Fruit fly (Drosophila melanogaster) whole organism, embryonic: Measurements from ENCODE around the gene Cpr.

Source experiments
- Atf-2 ChIP-seq: fragments of 200-800 bp; sonication (Bioruptor generic); optimal IDR thresholded peaks from 2 replicates; lab custom pipeline; 2016; ENCODE audit warnings: missing biosample characterization, missing genetic modification characterization
- Bgb ChIP-seq: fragments of 200-800 bp; sonication (Bioruptor generic); IDR thresholded peaks from 2 replicates; pipeline ENCODE4 v1.3.6; 2022; ENCODE audit warnings: missing biosample characterization, missing genetic modification characterization; ENCODE audit not compliant: partially characterized antibody
- CG1024 ChIP-seq: fragments of 200-800 bp; sonication (Bioruptor generic); IDR thresholded peaks from 2 replicates; pipeline ENCODE4 v1.3.6; 2022; ENCODE audit warnings: missing biosample characterization, missing genetic modification characterization
- CG11093 ChIP-seq: fragments of 200-800 bp; sonication (Bioruptor generic); IDR thresholded peaks from 3 replicates; pipeline ENCODE4 v1.3.6; 2022; ENCODE audit warnings: missing biosample characterization, missing genetic modification characterization
- CG11398 ChIP-seq: fragments of 200-800 bp; sonication (Bioruptor generic); optimal IDR thresholded peaks from 2 replicates; lab custom pipeline; 2016; ENCODE audit warnings: missing biosample characterization, missing genetic modification characterization
- CG12155 ChIP-seq: fragments of 200-800 bp; sonication (Bioruptor generic); optimal IDR thresholded peaks from 3 replicates; lab custom pipeline; 2016; ENCODE audit warnings: missing biosample characterization, missing genetic modification characterization
- CG15479 ChIP-seq: fragments of 200-800 bp; sonication (Bioruptor generic); optimal IDR thresholded peaks from 3 replicates; lab custom pipeline; 2019; ENCODE audit warnings: missing biosample characterization, mild to moderate bottlenecking, missing genetic modification characterization, moderate library complexity
- CG17186 ChIP-seq: fragments of 200-800 bp; sonication (Bioruptor generic); optimal IDR thresholded peaks from 3 replicates; lab custom pipeline; 2017; ENCODE audit warnings: missing biosample characterization, missing genetic modification reagents, missing genetic modification characterization
- CG17612 ChIP-seq: fragments of 200-800 bp; sonication (Bioruptor generic); IDR thresholded peaks from 2 replicates; pipeline ENCODE4 v1.3.6; 2022; ENCODE audit warnings: missing biosample characterization, missing genetic modification characterization
- CG18262 ChIP-seq: fragments of 200-800 bp; optimal IDR thresholded peaks from 3 replicates; lab custom pipeline; 2019; ENCODE audit warnings: missing biosample characterization, mild to moderate bottlenecking, missing genetic modification characterization, moderate library complexity
- CG34422 ChIP-seq: fragments of 200-800 bp; sonication (Bioruptor generic); IDR thresholded peaks from 3 replicates; pipeline ENCODE4 v1.3.6; 2022; ENCODE audit warnings: missing biosample characterization, missing genetic modification characterization
- CG3995 ChIP-seq: fragments of 200-800 bp; sonication (Bioruptor generic); optimal IDR thresholded peaks from 3 replicates; lab custom pipeline; 2016; ENCODE audit warnings: missing biosample characterization, missing genetic modification characterization
- CG42726 ChIP-seq: fragments of 200-800 bp; sonication (Bioruptor generic); IDR thresholded peaks from 2 replicates; pipeline ENCODE4 v1.3.6; 2022; ENCODE audit warnings: missing biosample characterization, missing genetic modification characterization; ENCODE audit not compliant: partially characterized antibody
- CG43689 ChIP-seq: fragments of 200-800 bp; sonication (Bioruptor generic); IDR thresholded peaks from 2 replicates; pipeline ENCODE4 v1.3.6; 2022; ENCODE audit warnings: missing biosample characterization, missing genetic modification characterization
- CG6654 ChIP-seq: fragments of 200-800 bp; sonication (Bioruptor generic); optimal IDR thresholded peaks from 2 replicates; lab custom pipeline; 2017; ENCODE audit warnings: missing biosample characterization, mild to moderate bottlenecking, missing genetic modification characterization
- CG6854 ChIP-seq: fragments of 200-800 bp; sonication (Bioruptor generic); optimal IDR thresholded peaks from 3 replicates; lab custom pipeline; 2017; ENCODE audit warnings: missing biosample characterization, mild to moderate bottlenecking, missing genetic modification characterization
- CG7372 ChIP-seq: fragments of 200-800 bp; sonication (Bioruptor generic); IDR thresholded peaks from 2 replicates; pipeline ENCODE4 v1.3.6; 2022; ENCODE audit warnings: missing biosample characterization, missing genetic modification characterization
- CG9932 ChIP-seq: fragments of 200-800 bp; sonication (Bioruptor generic); IDR thresholded peaks from 2 replicates; pipeline ENCODE4 v1.3.6; 2022; ENCODE audit warnings: missing biosample characterization, missing genetic modification characterization
- Chrac-16 ChIP-seq: fragments of 200-800 bp; sonication (Bioruptor generic); optimal IDR thresholded peaks from 3 replicates; lab custom pipeline; 2016; ENCODE audit warnings: missing biosample characterization, missing genetic modification characterization
- D ChIP-seq, 2 experiments: fragments of 200-800 bp in 1 of 2; fragments of >200 bp in 1 of 2; sonication (Bioruptor generic) in 1 of 2; optimal IDR thresholded peaks; 2 replicates in 1 of 2; 3 replicates in 1 of 2; lab custom pipeline; 2017; ENCODE audit warnings: mild to moderate bottlenecking in 1 of 2, missing biosample characterization in 1 of 2, missing genetic modification characterization in 1 of 2, missing genetic modification reagents in 1 of 2
- Dek ChIP-seq: fragments of 200-800 bp; sonication (Bioruptor generic); optimal IDR thresholded peaks from 3 replicates; lab custom pipeline; 2019; ENCODE audit warnings: missing biosample characterization, mild to moderate bottlenecking, missing genetic modification characterization, moderate library complexity
- Dip3 ChIP-seq: fragments of 200-800 bp; sonication (Bioruptor generic); optimal IDR thresholded peaks from 3 replicates; lab custom pipeline; 2016; ENCODE audit warnings: missing biosample characterization, missing genetic modification characterization
- Dref ChIP-seq: fragments of 200-800 bp; sonication (Bioruptor generic); IDR thresholded peaks from 2 replicates; pipeline ENCODE4 v1.3.6; 2022; ENCODE audit warnings: missing biosample characterization, missing genetic modification characterization
- H15 ChIP-seq: fragments of 200-800 bp; sonication (Bioruptor generic); IDR thresholded peaks from 3 replicates; pipeline ENCODE4 v1.3.6; 2022; ENCODE audit warnings: missing biosample characterization, missing genetic modification characterization
- Lim3 ChIP-seq: fragments of 200-800 bp; sonication (Bioruptor generic); IDR thresholded peaks from 2 replicates; pipeline ENCODE4 v1.3.6; 2022; ENCODE audit warnings: missing biosample characterization, missing genetic modification characterization
- Med ChIP-seq: fragments of 200-800 bp; sonication (Bioruptor generic); peaks from one replicate; lab custom pipeline; 2016; ENCODE audit warnings: missing biosample characterization, missing genetic modification characterization, mild to moderate bottlenecking, inconsistent platforms, moderate library complexity
- Meics ChIP-seq: fragments of 200-800 bp; sonication (Bioruptor generic); optimal IDR thresholded peaks from 2 replicates; lab custom pipeline; 2017; ENCODE audit warnings: missing biosample characterization, mild to moderate bottlenecking, missing genetic modification characterization
- Mes4 ChIP-seq: fragments of 200-800 bp; sonication (Bioruptor generic); optimal IDR thresholded peaks from 2 replicates; lab custom pipeline; 2016; ENCODE audit warnings: missing biosample characterization, missing genetic modification characterization
- Rx ChIP-seq: fragments of 200-800 bp; sonication (Bioruptor generic); IDR thresholded peaks from 2 replicates; pipeline ENCODE4 v1.3.6; 2022; ENCODE audit warnings: missing biosample characterization, missing genetic modification characterization
- Scr ChIP-seq: fragments of 200-800 bp; sonication (Bioruptor generic); IDR thresholded peaks from 2 replicates; pipeline ENCODE4 v1.3.6; 2022; ENCODE audit warnings: missing biosample characterization, missing genetic modification characterization; ENCODE audit not compliant: partially characterized antibody
- Sox102F ChIP-seq: fragments of 200-800 bp; sonication (Bioruptor generic); optimal IDR thresholded peaks from 2 replicates; lab custom pipeline; 2018; ENCODE audit warnings: missing biosample characterization, mild to moderate bottlenecking, missing genetic modification characterization, moderate library complexity
- ash1 ChIP-seq: fragments of 200-800 bp; sonication (Bioruptor generic); optimal IDR thresholded peaks from 2 replicates; lab custom pipeline; 2018; ENCODE audit warnings: missing biosample characterization, mild to moderate bottlenecking, missing genetic modification characterization
- bbx ChIP-seq: fragments of 200-800 bp; sonication (Bioruptor generic); IDR thresholded peaks from 2 replicates; pipeline ENCODE4 v1.3.6; 2022; ENCODE audit warnings: missing biosample characterization, missing genetic modification characterization; ENCODE audit not compliant: partially characterized antibody
- btn ChIP-seq: fragments of 200-800 bp; sonication (Bioruptor generic); optimal IDR thresholded peaks from 2 replicates; lab custom pipeline; 2016; ENCODE audit warnings: missing biosample characterization, missing genetic modification characterization
- cas ChIP-seq: fragments of 200-800 bp; sonication (Bioruptor generic); IDR thresholded peaks from 2 replicates; pipeline ENCODE4 v1.3.6; 2022; ENCODE audit warnings: missing biosample characterization, missing genetic modification characterization
- cwo ChIP-seq: fragments of 200-800 bp; sonication (Bioruptor generic); optimal IDR thresholded peaks from 3 replicates; lab custom pipeline; 2017; ENCODE audit warnings: missing biosample characterization, missing genetic modification characterization, mild to moderate bottlenecking, moderate library complexity, missing genetic modification reagents
- da ChIP-seq: fragments of 200-800 bp; sonication (Bioruptor generic); optimal IDR thresholded peaks from 2 replicates; lab custom pipeline; 2016; ENCODE audit warnings: missing biosample characterization, missing genetic modification characterization
- dati ChIP-seq: fragments of 200-800 bp; sonication (Bioruptor generic); IDR thresholded peaks from 2 replicates; pipeline ENCODE4 v1.3.6; 2022; ENCODE audit warnings: missing biosample characterization, missing genetic modification characterization
- dm ChIP-seq: fragments of 200-800 bp; sonication (Bioruptor generic); optimal IDR thresholded peaks from 3 replicates; lab custom pipeline; 2016; ENCODE audit warnings: missing biosample characterization, missing genetic modification characterization
- dmrt99B ChIP-seq: fragments of 200-800 bp; sonication (Bioruptor generic); optimal IDR thresholded peaks from 2 replicates; lab custom pipeline; 2018; ENCODE audit warnings: missing biosample characterization, mild to moderate bottlenecking, missing genetic modification characterization, moderate library complexity
- en ChIP-seq: fragments of 200-800 bp; sonication (Bioruptor generic); optimal IDR thresholded peaks from 2 replicates; lab custom pipeline; 2016; ENCODE audit warnings: missing biosample characterization, missing genetic modification characterization
- ftz-f1 ChIP-seq: fragments of 200-800 bp; sonication (Bioruptor generic); optimal IDR thresholded peaks from 2 replicates; lab custom pipeline; 2016; ENCODE audit warnings: missing biosample characterization, missing genetic modification characterization
- ham ChIP-seq: fragments of 200-800 bp; sonication (Bioruptor generic); IDR thresholded peaks from 2 replicates; pipeline ENCODE4 v1.3.6; 2022; ENCODE audit warnings: missing biosample characterization, missing genetic modification characterization
- hth ChIP-seq: fragments of >200 bp; optimal IDR thresholded peaks from 2 replicates; lab custom pipeline; 2017; ENCODE audit warnings: inconsistent platforms
- insv ChIP-seq, 2 experiments: fragments of 200-800 bp; sonication (Bioruptor generic); optimal IDR thresholded peaks; 3 replicates each; lab custom pipeline; 2016 to 2018; ENCODE audit warnings: missing biosample characterization in 2 of 2, missing genetic modification characterization in 2 of 2
- lmd ChIP-seq: fragments of 200-800 bp; sonication (Bioruptor generic); IDR thresholded peaks from 2 replicates; pipeline ENCODE4 v1.3.6; 2022; ENCODE audit warnings: missing biosample characterization, missing genetic modification characterization
- ro ChIP-seq: fragments of 200-800 bp; sonication (Bioruptor generic); IDR thresholded peaks from 2 replicates; pipeline ENCODE4 v1.3.6; 2022; ENCODE audit warnings: missing biosample characterization, missing genetic modification characterization
- stwl ChIP-seq: fragments of 200-800 bp; sonication (Bioruptor generic); optimal IDR thresholded peaks from 3 replicates; lab custom pipeline; 2018; ENCODE audit warnings: missing biosample characterization, mild to moderate bottlenecking, missing genetic modification characterization, moderate library complexity
- z ChIP-seq: fragments of 200-800 bp; sonication (Bioruptor generic); IDR thresholded peaks from 3 replicates; pipeline ENCODE4 v1.3.6; 2022; ENCODE audit warnings: missing biosample characterization, missing genetic modification characterization
- zen ChIP-seq: fragments of 200-800 bp; sonication (Bioruptor generic); optimal IDR thresholded peaks from 3 replicates; lab custom pipeline; 2018; ENCODE audit warnings: missing biosample characterization, mild to moderate bottlenecking, missing genetic modification characterization, moderate library complexity
- zfh2 ChIP-seq: fragments of 200-800 bp; sonication (Bioruptor generic); optimal IDR thresholded peaks from 2 replicates; lab custom pipeline; 2016; ENCODE audit warnings: missing biosample characterization, missing genetic modification characterization

Cpr gene

DNA sequence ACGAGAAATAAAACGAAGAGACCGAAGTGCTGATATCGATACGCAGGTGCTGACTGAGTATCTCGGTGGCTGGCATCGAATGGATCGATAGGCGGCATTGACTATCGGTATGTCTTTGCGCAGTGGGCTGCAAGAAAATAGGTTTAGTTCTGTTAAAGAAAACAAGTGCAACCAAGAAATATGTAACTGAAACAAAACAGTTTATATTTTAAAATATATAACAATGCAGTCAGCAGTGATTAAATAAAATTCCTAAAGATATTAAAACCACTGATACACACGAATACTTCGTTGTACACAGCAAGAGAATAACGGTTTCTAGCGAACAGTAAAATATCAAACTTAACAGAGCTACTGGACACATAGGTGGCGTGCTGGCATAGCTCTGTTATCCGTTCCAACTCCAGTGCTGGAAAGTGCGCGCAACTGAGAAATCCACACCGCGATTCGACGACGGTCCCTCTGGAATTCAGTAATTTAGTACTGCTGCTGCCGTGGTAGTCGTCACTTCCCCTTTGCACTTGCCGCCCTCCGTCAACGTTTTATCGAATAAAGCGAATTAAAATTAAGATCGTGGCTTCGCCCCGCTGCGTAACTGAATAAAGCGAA lies at the start of gene Cpr, which contains the start of gene Pez (continued):
- TF ChIP-seq CG42726 (GFP tag; lab: Robert Waterston, UW) = peak; percentile 74
- TF ChIP-seq en = no peak
- TF ChIP-seq Scr (GFP tag; lab: Robert Waterston, UW) = peak; percentile 84
- no peak for TF ChIP-seq CG12155 (GFP tag; lab: Kevin White, UChicago)
- peak; percentile 6; the same call in 1 of the 2 replicates for TF ChIP-seq lmd (GFP tag; lab: Robert Waterston, UW)
- peak; percentile 30 for TF ChIP-seq CG3995
- no peak for TF ChIP-seq CG18262 (tag; lab: Kevin White, UChicago)
- TF ChIP-seq CG6654 (GFP tag; lab: Kevin White, UChicago) = peak; percentile 50
- TF ChIP-seq H15 (GFP tag; lab: Robert Waterston, UW) = no peak
- no peak for TF ChIP-seq CG11398 (GFP tag; lab: Kevin White, UChicago)
- no peak for TF ChIP-seq CG43689 (GFP tag; lab: Robert Waterston, UW)
- TF ChIP-seq Med (GFP tag; lab: Kevin White, UChicago) = peak; percentile 97
- TF ChIP-seq cas (GFP tag; lab: Robert Waterston, UW) = no peak
- TF ChIP-seq Sox102F = no peak
- peak; percentile 59 for TF ChIP-seq stwl (tag; lab: Kevin White, UChicago)
- no peak for TF ChIP-seq D (optimal IDR thresholded peaks at IDR 0.05; lab: Kevin White, UChicago)
- no peak for TF ChIP-seq D (GFP tag; optimal IDR thresholded peaks at IDR 0.05; lab: Kevin White, UChicago)
- peak; percentile 75 for TF ChIP-seq CG17186 (GFP tag; lab: Kevin White, UChicago)
- no peak for TF ChIP-seq CG17612 (GFP tag; lab: Robert Waterston, UW)
- peak; percentile 23 for TF ChIP-seq dm (GFP tag; lab: Kevin White, UChicago)
- TF ChIP-seq CG1024 = peak; percentile 48; the same call in 1 of the 2 replicates
- TF ChIP-seq CG9932 (GFP tag; lab: Robert Waterston, UW) = peak; percentile 59
- no peak for TF ChIP-seq da (GFP tag; lab: Kevin White, UChicago)
- TF ChIP-seq hth (lab: Kevin White, UChicago) = no peak
- TF ChIP-seq zen (tag; lab: Kevin White, UChicago) = peak; percentile 44
- TF ChIP-seq ham (GFP tag; lab: Robert Waterston, UW) = no peak
- TF ChIP-seq bbx (GFP tag; lab: Robert Waterston, UW) = peak; percentile 82
- no peak for TF ChIP-seq Rx (GFP tag; lab: Robert Waterston, UW)
- TF ChIP-seq CG6854 (GFP tag; lab: Kevin White, UChicago) = no peak
- TF ChIP-seq Mes4 (GFP tag; lab: Kevin White, UChicago) = peak; percentile 14
- TF ChIP-seq Chrac-16 (GFP tag; lab: Kevin White, UChicago) = peak; percentile 20
- TF ChIP-seq Dek (tag; lab: Kevin White, UChicago) = no peak
- peak; percentile 17 for TF ChIP-seq btn (GFP tag; lab: Kevin White, UChicago)
- TF ChIP-seq insv (GFP tag; optimal IDR thresholded peaks at IDR 0.05; lab: Kevin White, UChicago) = peak in 1 of 2 experiments; percentile 44
- peak; percentile 87 for TF ChIP-seq Dref (GFP tag; lab: Robert Waterston, UW)
- TF ChIP-seq z (GFP tag; lab: Robert Waterston, UW) = no peak
- peak; percentile 59 for TF ChIP-seq Meics (GFP tag; lab: Kevin White, UChicago)
- TF ChIP-seq ro (GFP tag; lab: Robert Waterston, UW) = no peak
- TF ChIP-seq zfh2 (GFP tag; lab: Kevin White, UChicago) = peak; percentile 52
- TF ChIP-seq CG11093 (GFP tag; lab: Robert Waterston, UW) = no peak
- TF ChIP-seq Dip3 (GFP tag; lab: Kevin White, UChicago) = peak; percentile 28
- TF ChIP-seq dmrt99B = no peak
- no peak for TF ChIP-seq CG15479
- TF ChIP-seq ftz-f1 (GFP tag; lab: Kevin White, UChicago) = no peak
- no peak for TF ChIP-seq dati (GFP tag; lab: Robert Waterston, UW)
- no peak for TF ChIP-seq Lim3 (GFP tag; lab: Robert Waterston, UW)
- no peak for TF ChIP-seq cwo
- TF ChIP-seq CG34422 (GFP tag; lab: Robert Waterston, UW) = no peak
- TF ChIP-seq Bgb (GFP tag; lab: Robert Waterston, UW) = peak; percentile 80
- TF ChIP-seq CG7372 = no peak
- TF ChIP-seq ash1 = no peak
- TF ChIP-seq Atf-2 (GFP tag; lab: Kevin White, UChicago) = no peak
